Worm (Caenorhabditis elegans): Measurements from ENCODE around the gene srw-26.

DNA sequence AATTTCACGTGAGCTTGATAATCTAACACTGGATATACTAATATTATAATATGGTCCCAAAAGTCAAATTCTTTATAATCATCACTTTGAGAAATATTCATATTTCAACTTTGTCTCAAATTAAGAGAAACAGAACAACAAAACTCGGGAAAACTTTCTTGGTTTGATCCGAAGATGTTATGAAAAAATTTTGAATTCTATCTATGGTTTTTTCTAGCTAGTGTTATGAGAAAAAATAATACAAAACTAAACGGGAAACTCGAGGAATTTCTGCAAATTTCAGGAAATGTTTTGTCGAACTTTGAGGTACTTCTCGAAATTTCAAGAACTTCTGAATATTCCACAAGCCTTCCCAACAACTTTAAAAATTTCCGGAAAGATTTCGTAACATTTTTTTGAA, 18.6 kb upstream of the srw-26 start, which contains the start of gene srw-59:
- TF ChIP-seq unc-39 (tag; optimal IDR thresholded peaks at IDR 0.05) (no peak), elt-3 (tag; optimal IDR thresholded peaks at IDR 0.05) (no peak), M03D4.4 (tag; optimal IDR thresholded peaks at IDR 0.05) (no peak), nhr-12 (tag; optimal IDR thresholded peaks at IDR 0.05) (no peak), lin-32 (GFP tag; optimal IDR thresholded peaks at IDR 0.05) (no peak), cnd-1 (tag; optimal IDR thresholded peaks at IDR 0.05) (no peak), ztf-11 (tag; optimal IDR thresholded peaks at IDR 0.05) (no peak), pha-4 (tag; optimal IDR thresholded peaks at IDR 0.05) (no peak), sptf-1 (tag; optimal IDR thresholded peaks at IDR 0.05) (no peak)
